Worm (Caenorhabditis elegans) whole organism, young adult: ENCODE measurements around the gene C47E12.10.

ENCODE experiments used
- dpl-1 ChIP-seq: fragments of 150-350 bp; optimal IDR thresholded peaks from 2 replicates; lab custom pipeline; 2014; ENCODE audit warnings: missing biosample characterization, missing genetic modification reagents, missing genetic modification characterization
- madf-3 ChIP-seq: fragments of 200-800 bp; sonication (Bioruptor generic); IDR thresholded peaks from 2 replicates; pipeline ENCODE4 v1.3.6; 2022; ENCODE audit warnings: missing genetic modification reagents, missing genetic modification characterization, missing compliant biosample characterization
- tbp1 ChIP-seq: fragments of 200-800 bp; sonication (Bioruptor generic); optimal IDR thresholded peaks from 2 replicates; lab custom pipeline; 2018; ENCODE audit warnings: mild to moderate bottlenecking, missing genetic modification characterization, missing compliant biosample characterization

- TF ChIP-seq dpl-1 (GFP tag; lab: Kevin White, UChicago) (no peak), madf-3 (GFP tag; lab: Robert Waterston, UW) (no peak), tbp1 (GFP tag; lab: Kevin White, UChicago) (no peak)
Observed at ce11 chrIV:9944279-9944678, 28.3 kb upstream of the C47E12.10 start.
